Worm (Caenorhabditis elegans): Measurements from ENCODE around the gene ZK1055.7.
A peak's percentile ranks its signal among the peaks of the same experiment; 100 is the strongest.

ZK1055.7 gene

DNA sequence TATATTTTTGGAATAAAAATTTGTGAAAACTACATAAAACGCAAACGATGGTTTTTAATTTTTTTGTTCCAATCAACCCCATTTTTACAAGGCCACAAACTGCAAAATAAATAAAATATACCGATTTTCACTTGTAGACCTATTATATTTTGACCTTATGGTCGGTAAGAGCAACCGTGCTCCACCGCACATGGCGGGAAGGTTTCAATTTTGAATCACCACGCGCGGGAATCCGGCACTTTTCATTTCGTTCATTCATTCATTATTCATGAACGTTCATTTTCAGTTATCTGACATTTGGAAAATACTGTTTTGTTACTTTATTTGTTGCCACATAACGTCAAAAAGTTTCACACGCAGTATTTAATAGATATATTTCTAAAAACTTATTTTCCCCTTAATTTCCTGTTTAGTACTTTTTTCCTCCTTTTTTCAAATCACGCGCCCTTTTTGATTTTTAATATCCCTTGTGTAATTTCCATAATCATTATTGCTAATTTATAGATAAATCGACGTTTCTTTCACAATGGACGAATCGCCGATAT lies 11.4 kb downstream of the ZK1055.7 start, which contains the start of gene hcp-1 (continued):
- TF ChIP-seq lin-35 (GFP tag; optimal IDR thresholded peaks at IDR 0.05) (peak; percentile 61 to 86 (median 83)), D2030.7 (GFP tag; IDR thresholded peaks at IDR 0.05) (peak; percentile 97), ceh-79 (tag; optimal IDR thresholded peaks at IDR 0.05) (no peak), him-1 (tag; optimal IDR thresholded peaks at IDR 0.05) (peak; percentile 70), nfyb-1 (GFP tag; IDR thresholded peaks at IDR 0.05) (no peak), lag-1 (GFP tag; IDR thresholded peaks at IDR 0.05) (no peak), ztf-26 (tag; optimal IDR thresholded peaks at IDR 0.05) (no peak), ztf-22 (GFP tag; optimal IDR thresholded peaks at IDR 0.05) (no peak), madf-3 (GFP tag; IDR thresholded peaks at IDR 0.05) (peak; percentile 94), lsl-1 (GFP tag; optimal IDR thresholded peaks at IDR 0.05) (peak; percentile 94), sea-2 (GFP tag; IDR thresholded peaks at IDR 0.05) (no peak), dox-1 (GFP tag; IDR thresholded peaks at IDR 0.05) (peak; percentile 94; the same call in 1 of the 2 replicates), snpc-3.4 (tag; optimal IDR thresholded peaks at IDR 0.05) (peak; percentile 95), lin-26 (GFP tag; IDR thresholded peaks at IDR 0.05) (peak; percentile 27; the same call in 1 of the 2 replicates), snpc-4 (GFP tag; optimal IDR thresholded peaks at IDR 0.05) (peak; percentile 34), snpc-4 (tag; optimal IDR thresholded peaks at IDR 0.05) (peak in 2 of 4 experiments; percentile 56 to 66), Y53G8AR.9 (GFP tag; conservative IDR thresholded peaks at IDR 0.05) (peak; percentile 89; the same call in 1 of the 2 replicates), bed-1 (GFP tag; IDR thresholded peaks at IDR 0.05) (no peak), hrde-1 (tag; optimal IDR thresholded peaks at IDR 0.05; ENCODE audit: borderline replicate concordance) (peak; percentile 62), madf-10 (tag; optimal IDR thresholded peaks at IDR 0.05) (no peak), egl-44 (GFP tag; IDR thresholded peaks at IDR 0.05) (no peak), attf-3 (GFP tag; conservative IDR thresholded peaks at IDR 0.05) (peak; percentile 70), hsf-1 (GFP tag; IDR thresholded peaks at IDR 0.05) (peak; percentile 91), dpff-1 (tag; optimal IDR thresholded peaks at IDR 0.05) (no peak)

ce11 chrV:6590283-6590682 lies 14.9 kb downstream of the ZK1055.7 start, which contains the start of gene ZK1055.2:
TSS of gene ZK1055.2 (plus strand) at chrV:6590583.
- TF ChIP-seq nfyb-1 (GFP tag; IDR thresholded peaks at IDR 0.05), result no peak
- no peak for TF ChIP-seq dpff-1 (tag; optimal IDR thresholded peaks at IDR 0.05)
- no peak for TF ChIP-seq let-526 (GFP tag; IDR thresholded peaks at IDR 0.05)
- TF ChIP-seq madf-3 (GFP tag; IDR thresholded peaks at IDR 0.05), result no peak
- TF ChIP-seq tlf-1 (GFP tag; optimal IDR thresholded peaks at IDR 0.05), result no peak
- no peak for TF ChIP-seq attf-6 (GFP tag; IDR thresholded peaks at IDR 0.05)
- no peak for TF ChIP-seq ztf-26 (tag; optimal IDR thresholded peaks at IDR 0.05)
- no peak for TF ChIP-seq zfh-2 (GFP tag; conservative IDR thresholded peaks at IDR 0.05)
- no peak for TF ChIP-seq cebp-2 (GFP tag; IDR thresholded peaks at IDR 0.05)
- no peak for TF ChIP-seq cebp-1 (GFP tag; IDR thresholded peaks at IDR 0.05)
- no peak for TF ChIP-seq cebp-1 (tag; optimal IDR thresholded peaks at IDR 0.05)
- TF ChIP-seq B0019.2 (GFP tag; conservative IDR thresholded peaks at IDR 0.05), result no peak
- no peak for TF ChIP-seq pbrm-1 (GFP tag; IDR thresholded peaks at IDR 0.05)
- TF ChIP-seq hlh-26 (GFP tag; conservative IDR thresholded peaks at IDR 0.05), result no peak
- no peak for TF ChIP-seq mxl-1 (tag; optimal IDR thresholded peaks at IDR 0.05)
- no peak for TF ChIP-seq mcd-1 (GFP tag; IDR thresholded peaks at IDR 0.05)
- no peak for TF ChIP-seq unc-130 (GFP tag; optimal IDR thresholded peaks at IDR 0.05)
- no peak for TF ChIP-seq tbp1 (GFP tag; optimal IDR thresholded peaks at IDR 0.05)
- no peak for TF ChIP-seq F57C9.4 (tag; optimal IDR thresholded peaks at IDR 0.05)
- TF ChIP-seq Y95B8A.8 (GFP tag; IDR thresholded peaks at IDR 0.05), result no peak

Data from whole organism, young adult.